Worm (Caenorhabditis elegans) whole organism, midembryonic: Measurements from ENCODE around the gene ZK177.2.

Source experiments
- cog-1 ChIP-seq: sonication (generic microtip); optimal IDR thresholded peaks from 2 replicates; lab custom pipeline; 2016; ENCODE audit warnings: missing genetic modification characterization, missing compliant biosample characterization
- tab-1 ChIP-seq: fragments of 200-800 bp; sonication (Bioruptor generic); IDR thresholded peaks from 2 replicates; pipeline ENCODE4 v1.3.6; 2022; ENCODE audit warnings: missing genetic modification characterization, missing compliant biosample characterization
- ztf-29 ChIP-seq: fragments of 200-800 bp; sonication (Bioruptor generic); IDR thresholded peaks from 2 replicates; pipeline ENCODE4 v1.3.6; 2022; ENCODE audit warnings: missing genetic modification reagents, missing genetic modification characterization, missing compliant biosample characterization

ce11 chrII:5474946-5475345 lies 44.1 kb upstream of the ZK177.2 start, which contains the start of gene ilcr-2:
- TF ChIP-seq cog-1 (tag; lab: Kevin White, UChicago): no peak
- TF ChIP-seq ztf-29 (GFP tag; lab: Robert Waterston, UW): no peak
- TF ChIP-seq tab-1: no peak
